Fruit fly (Drosophila melanogaster) Kc167 (cell line): ENCODE data around the gene CG6656.

Experiments
- Myc ChIP-seq: fragments of >200 bp; optimal IDR thresholded peaks from 2 replicates; lab custom pipeline; 2017; ENCODE audit warnings: missing external identifiers
- h ChIP-seq: fragments of >200 bp; optimal IDR thresholded peaks from 3 replicates; lab custom pipeline; 2018; ENCODE audit warnings: missing external identifiers
- ttk ChIP-seq: sonication (Bioruptor generic); optimal IDR thresholded peaks from 2 replicates; lab custom pipeline; 2017; ENCODE audit warnings: missing external identifiers

DNA sequence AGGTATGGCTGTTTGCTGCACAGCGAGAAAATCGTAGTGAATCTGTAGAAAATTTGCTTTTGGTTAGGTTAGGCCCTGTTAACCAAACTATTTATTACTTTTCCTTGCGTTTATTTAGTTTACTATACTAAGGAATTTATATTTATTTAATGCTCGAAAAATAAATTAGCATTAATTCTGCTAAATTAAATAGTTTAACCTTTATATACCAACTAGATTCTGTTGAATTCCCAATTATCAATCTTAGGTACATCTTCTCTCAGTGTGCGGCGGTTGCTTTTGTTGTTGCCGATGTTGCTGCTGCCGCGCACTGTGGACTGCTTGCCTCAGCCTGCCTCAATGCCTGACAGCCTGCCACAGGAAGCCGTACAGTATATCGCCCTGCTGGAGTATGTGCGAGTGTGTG, 24.1 kb downstream of the CG6656 start:
- TF ChIP-seq Myc (lab: Kevin White, UChicago), result no peak
- TF ChIP-seq ttk (lab: Kevin White, UChicago), result no peak
- TF ChIP-seq h (lab: Kevin White, UChicago), result no peak
